Fruit fly (Drosophila melanogaster) Kc167 (cell line): ENCODE results near the gene Polr2J.

Experiments used
- Myc ChIP-seq: fragments of >200 bp; optimal IDR thresholded peaks from 2 replicates; lab custom pipeline; 2017; ENCODE audit warnings: missing external identifiers
- Sin3A ChIP-seq: fragments of >200 bp; optimal IDR thresholded peaks from 2 replicates; lab custom pipeline; 2018; ENCODE audit warnings: missing external identifiers
- h ChIP-seq: fragments of >200 bp; optimal IDR thresholded peaks from 3 replicates; lab custom pipeline; 2018; ENCODE audit warnings: missing external identifiers
- psq ChIP-seq: fragments of >200 bp; optimal IDR thresholded peaks from 2 replicates; lab custom pipeline; 2017; ENCODE audit warnings: missing external identifiers

dm6 chr2L:17455823-17456222 lies 45.6 kb upstream of the Polr2J start, which contains the start of gene SPH93:
- TF ChIP-seq Sin3A (lab: Kevin White, UChicago): no peak
- no peak for TF ChIP-seq h (lab: Kevin White, UChicago)
- TF ChIP-seq psq (lab: Kevin White, UChicago): no peak
- TF ChIP-seq Myc (lab: Kevin White, UChicago): no peak
